Worm (Caenorhabditis elegans): ENCODE data around the gene fut-4.

DNA sequence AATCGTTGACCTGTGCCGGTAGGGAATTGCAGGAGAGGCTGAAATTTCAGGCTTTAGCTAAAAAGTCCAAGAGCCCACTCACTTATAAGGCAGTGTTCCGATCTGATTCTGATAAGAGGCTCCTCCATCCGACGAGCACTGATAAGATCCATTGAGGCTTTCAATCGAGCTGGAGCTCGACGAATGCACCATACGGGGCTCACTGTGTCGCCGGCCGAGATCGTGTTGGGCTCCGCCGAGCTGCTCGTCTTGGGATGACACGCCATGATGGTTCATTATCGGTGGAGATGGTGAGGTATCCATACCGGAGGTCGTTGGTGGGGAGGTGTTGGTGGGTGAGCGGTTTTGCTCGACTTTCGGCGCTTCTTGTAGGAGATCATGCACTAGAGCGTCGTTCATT is 25.9 kb downstream of the fut-4 start:
- TF ChIP-seq snpc-4 (tag; optimal IDR thresholded peaks at IDR 0.05), result no peak
- TF ChIP-seq efl-1 (optimal IDR thresholded peaks at IDR 0.05), result no peak
- TF ChIP-seq efl-1 (GFP tag; optimal IDR thresholded peaks at IDR 0.05 in 1 of 2), result peak in 1 of 2 experiments; percentile 87
- TF ChIP-seq elt-3 (tag; optimal IDR thresholded peaks at IDR 0.05), result no peak
- no peak for TF ChIP-seq alr-1 (tag; optimal IDR thresholded peaks at IDR 0.05; ENCODE audit: borderline replicate concordance)
- no peak for TF ChIP-seq mdl-1 (tag; optimal IDR thresholded peaks at IDR 0.05)
